Fruit fly (Drosophila melanogaster) whole organism, wandering third instar larva: ENCODE data around the gene melt.

Source experiments
- Abd-B ChIP-seq: fragments of >200 bp; optimal IDR thresholded peaks from 2 replicates; lab custom pipeline; 2017; ENCODE audit warnings: missing biosample characterization, missing genetic modification characterization
- CG32264 ChIP-seq: fragments of 200-800 bp; sonication (Bioruptor generic); optimal IDR thresholded peaks from 2 replicates; lab custom pipeline; 2016; ENCODE audit warnings: missing biosample characterization, missing genetic modification characterization
- CG9705 ChIP-seq: fragments of 200-800 bp; sonication (Bioruptor generic); optimal IDR thresholded peaks from 2 replicates; lab custom pipeline; 2018; ENCODE audit warnings: missing biosample characterization, mild to moderate bottlenecking, missing genetic modification characterization
- Dfd ChIP-seq: fragments of >200 bp; optimal IDR thresholded peaks from 2 replicates; lab custom pipeline; 2017; ENCODE audit warnings: missing biosample characterization, missing genetic modification characterization
- Dif ChIP-seq: fragments of 200-275, 200-300 bp; sonication (Bioruptor generic); optimal IDR thresholded peaks from 2 replicates; lab custom pipeline; 2018; ENCODE audit warnings: missing biosample characterization, missing genetic modification characterization; ENCODE audit not compliant: partially characterized antibody
- GATAd ChIP-seq: sonication (Bioruptor generic); optimal IDR thresholded peaks from 2 replicates; lab custom pipeline; 2016; ENCODE audit warnings: missing biosample characterization, missing genetic modification characterization
- HLH106 ChIP-seq: fragments of 200-800 bp; optimal IDR thresholded peaks from 3 replicates; lab custom pipeline; 2019; ENCODE audit warnings: missing biosample characterization, mild to moderate bottlenecking, missing genetic modification characterization, moderate library complexity
- Hnf4 ChIP-seq: fragments of 200-800 bp; sonication (Bioruptor generic); optimal IDR thresholded peaks from 2 replicates; lab custom pipeline; 2016; ENCODE audit warnings: missing biosample characterization, mild to moderate bottlenecking, missing genetic modification characterization
- Hr83 ChIP-seq: fragments of 200-300 bp; sonication (Bioruptor generic); optimal IDR thresholded peaks from 2 replicates; lab custom pipeline; 2016; ENCODE audit warnings: missing biosample characterization, mild to moderate bottlenecking, missing genetic modification characterization, moderate library complexity; ENCODE audit not compliant: poor library complexity, severe bottlenecking
- Mio ChIP-seq: sonication (Bioruptor generic); optimal IDR thresholded peaks from 2 replicates; lab custom pipeline; 2016; ENCODE audit warnings: missing biosample characterization, missing genetic modification characterization
- N ChIP-seq: fragments of >200 bp; optimal IDR thresholded peaks from 2 replicates; lab custom pipeline; 2018; ENCODE audit warnings: missing biosample characterization, missing external identifiers, missing genetic modification characterization
- OdsH ChIP-seq: fragments of 200-800 bp; sonication (Bioruptor generic); optimal IDR thresholded peaks from 2 replicates; lab custom pipeline; 2016; ENCODE audit warnings: missing biosample characterization, mild to moderate bottlenecking, missing genetic modification characterization
- Rel ChIP-seq, 2 experiments: fragments of 200-800 bp; sonication (Bioruptor generic) in 1 of 2; optimal IDR thresholded peaks; 2 replicates in 1 of 2; 3 replicates in 1 of 2; lab custom pipeline; 2016 to 2019; ENCODE audit warnings: mild to moderate bottlenecking in 2 of 2, missing biosample characterization in 2 of 2, missing genetic modification characterization in 2 of 2, moderate library complexity in 1 of 2
- Sp1 ChIP-seq: fragments of 200-800 bp; sonication (Bioruptor generic); optimal IDR thresholded peaks from 3 replicates; lab custom pipeline; 2019; ENCODE audit warnings: missing biosample characterization, mild to moderate bottlenecking, missing genetic modification characterization, moderate library complexity
- br ChIP-seq: fragments of 200-800 bp; sonication (Bioruptor generic); optimal IDR thresholded peaks from 2 replicates; lab custom pipeline; 2016; ENCODE audit warnings: missing biosample characterization, missing genetic modification characterization
- brk ChIP-seq: fragments of 200-800 bp; sonication (Bioruptor generic); optimal IDR thresholded peaks from 2 replicates; lab custom pipeline; 2016; ENCODE audit warnings: missing biosample characterization, mild to moderate bottlenecking, missing genetic modification characterization
- dl ChIP-seq, 2 experiments: fragments of 175-275, 200-275 bp in 1 of 2; fragments of 200-275 bp in 1 of 2; sonication (Bioruptor generic); optimal IDR thresholded peaks; lab custom pipeline; 2018; ENCODE audit warnings: mild to moderate bottlenecking in 2 of 2, missing biosample characterization in 2 of 2, missing genetic modification characterization in 2 of 2, moderate library complexity in 2 of 2; ENCODE audit not compliant: partially characterized antibody in 2 of 2, insufficient read depth in 1 of 2
- dmrt93B ChIP-seq: fragments of 200-800 bp; sonication (Bioruptor generic); optimal IDR thresholded peaks from 2 replicates; lab custom pipeline; 2018; ENCODE audit warnings: missing biosample characterization, mild to moderate bottlenecking, missing genetic modification characterization
- dsf ChIP-seq: sonication (Bioruptor generic); optimal IDR thresholded peaks from 2 replicates; lab custom pipeline; 2016; ENCODE audit warnings: missing biosample characterization, missing genetic modification characterization, borderline replicate concordance
- ey ChIP-seq: fragments of 200-800 bp; sonication (Bioruptor generic); optimal IDR thresholded peaks from 2 replicates; lab custom pipeline; 2016; ENCODE audit warnings: missing biosample characterization, missing genetic modification characterization
- foxo ChIP-seq, 2 experiments: fragments of 200-800 bp; sonication (Bioruptor generic); optimal IDR thresholded peaks; 2 replicates in 1 of 2; 3 replicates in 1 of 2; lab custom pipeline; 2016 to 2017; ENCODE audit warnings: missing biosample characterization in 2 of 2, missing genetic modification characterization in 2 of 2
- fru ChIP-seq: fragments of 200-800 bp; sonication (Bioruptor generic); optimal IDR thresholded peaks from 3 replicates; lab custom pipeline; 2016; ENCODE audit warnings: missing biosample characterization, mild to moderate bottlenecking, missing genetic modification characterization
- h ChIP-seq: fragments of 200-800 bp; sonication (Bioruptor generic); optimal IDR thresholded peaks from 3 replicates; lab custom pipeline; 2016; ENCODE audit warnings: missing biosample characterization, mild to moderate bottlenecking, missing genetic modification characterization
- jim ChIP-seq: fragments of 175-275, 200-325 bp; sonication (Bioruptor generic); optimal IDR thresholded peaks from 2 replicates; lab custom pipeline; 2016; ENCODE audit warnings: missing biosample characterization, mild to moderate bottlenecking, missing genetic modification characterization
- lola ChIP-seq: fragments of >200 bp; optimal IDR thresholded peaks from 2 replicates; lab custom pipeline; 2017; ENCODE audit warnings: missing biosample characterization, missing genetic modification characterization
- psq ChIP-seq: fragments of 200-800 bp; sonication (Bioruptor generic); optimal IDR thresholded peaks from 3 replicates; lab custom pipeline; 2017; ENCODE audit warnings: missing biosample characterization, mild to moderate bottlenecking, missing genetic modification characterization, moderate library complexity
- rgr ChIP-seq: fragments of 200-800 bp; sonication (Bioruptor generic); optimal IDR thresholded peaks from 3 replicates; lab custom pipeline; 2016; ENCODE audit warnings: missing biosample characterization, mild to moderate bottlenecking, missing genetic modification characterization
- sage ChIP-seq: fragments of 200-800 bp; sonication (Bioruptor generic); optimal IDR thresholded peaks from 2 replicates; lab custom pipeline; 2016; ENCODE audit warnings: missing biosample characterization, mild to moderate bottlenecking, missing genetic modification characterization
- sv ChIP-seq: fragments of 200-800 bp; sonication (Bioruptor generic); optimal IDR thresholded peaks from 3 replicates; lab custom pipeline; 2016; ENCODE audit warnings: missing biosample characterization, missing genetic modification characterization
- tai ChIP-seq: sonication (Bioruptor generic); optimal IDR thresholded peaks from 2 replicates; lab custom pipeline; 2016; ENCODE audit warnings: missing biosample characterization, missing genetic modification characterization
- usp ChIP-seq: fragments of >200 bp; optimal IDR thresholded peaks from 2 replicates; lab custom pipeline; 2017; ENCODE audit warnings: missing biosample characterization, missing genetic modification characterization
- woc ChIP-seq: sonication (Bioruptor generic); optimal IDR thresholded peaks from 2 replicates; lab custom pipeline; 2016; ENCODE audit warnings: missing biosample characterization, mild to moderate bottlenecking, missing genetic modification characterization

The melt gene

dm6 chr3L:7150850-7151249, 16.5 kb downstream of the melt start:
- TF ChIP-seq ey, result peak; percentile 4
- peak; percentile 41 for TF ChIP-seq HLH106 (tag; lab: Kevin White, UChicago)
- TF ChIP-seq CG32264 (GFP tag; lab: Kevin White, UChicago), result no peak
- peak; percentile 26 for TF ChIP-seq h (GFP tag; lab: Kevin White, UChicago)
- peak; percentile 17 for TF ChIP-seq fru (GFP tag; lab: Kevin White, UChicago)
- TF ChIP-seq br (GFP tag; lab: Kevin White, UChicago), result no peak
- TF ChIP-seq rgr (GFP tag; lab: Kevin White, UChicago), result peak; percentile 28
- TF ChIP-seq foxo (GFP tag; optimal IDR thresholded peaks at IDR 0.05; lab: Kevin White, UChicago), result peak in 1 of 2 experiments; percentile 19
- no peak for TF ChIP-seq tai (GFP tag; lab: Kevin White, UChicago)

dm6 chr3L:7151521-7152465, 17.5 kb downstream of the melt start:
- TF ChIP-seq Dfd (peak; percentile 74), tai (GFP tag; lab: Kevin White, UChicago) (no peak), br (GFP tag; lab: Kevin White, UChicago) (no peak), CG32264 (GFP tag; lab: Kevin White, UChicago) (no peak), OdsH (no peak), rgr (GFP tag; lab: Kevin White, UChicago) (no peak), Sp1 (no peak), Abd-B (no peak), woc (GFP tag; lab: Kevin White, UChicago) (no peak), sage (no peak), dl (GFP tag; optimal IDR thresholded peaks at IDR 0.05; lab: Kevin White, UChicago; ENCODE audit: insufficient read depth in 1 of 2, partially characterized antibody in 2 of 2) (no peak), lola (no peak), Dif (GFP tag; lab: Kevin White, UChicago) (no peak), jim (no peak), Hr83 (GFP tag; lab: Kevin White, UChicago) (no peak), h (GFP tag; lab: Kevin White, UChicago) (no peak), ey (peak; percentile 5), foxo (GFP tag; optimal IDR thresholded peaks at IDR 0.05; lab: Kevin White, UChicago) (no peak), usp (no peak), sv (GFP tag; lab: Kevin White, UChicago) (peak; percentile 10)

dm6 chr3L:7153634-7154033, 19.3 kb downstream of the melt start:
- peak; percentile 63 for TF ChIP-seq h (GFP tag; lab: Kevin White, UChicago)
- TF ChIP-seq OdsH, result peak; percentile 62
- no peak for TF ChIP-seq dsf (GFP tag; lab: Kevin White, UChicago)
- peak; percentile 63 for TF ChIP-seq Sp1
- TF ChIP-seq br (GFP tag; lab: Kevin White, UChicago), result peak; percentile 34
- TF ChIP-seq Mio (GFP tag; lab: Kevin White, UChicago), result no peak
- peak; percentile 41 for TF ChIP-seq Hnf4 (GFP tag; lab: Kevin White, UChicago)
- TF ChIP-seq GATAd (GFP tag; lab: Kevin White, UChicago), result no peak
- TF ChIP-seq brk (GFP tag; lab: Kevin White, UChicago), result peak; percentile 48
- no peak for TF ChIP-seq usp
- TF ChIP-seq rgr (GFP tag; lab: Kevin White, UChicago), result peak; percentile 42
- TF ChIP-seq dl (GFP tag; optimal IDR thresholded peaks at IDR 0.05; lab: Kevin White, UChicago; ENCODE audit: insufficient read depth in 1 of 2, partially characterized antibody in 2 of 2), result no peak
- TF ChIP-seq CG9705, result no peak
- TF ChIP-seq Dfd, result no peak
- peak; percentile 60 for TF ChIP-seq HLH106 (tag; lab: Kevin White, UChicago)
- peak in 1 of 2 experiments; percentile 44 for TF ChIP-seq foxo (GFP tag; optimal IDR thresholded peaks at IDR 0.05; lab: Kevin White, UChicago)
- peak; percentile 33 for TF ChIP-seq woc (GFP tag; lab: Kevin White, UChicago)
- peak; percentile 66 for TF ChIP-seq ey
- no peak for TF ChIP-seq Rel (GFP tag; optimal IDR thresholded peaks at IDR 0.05; lab: Kevin White, UChicago)
- no peak for TF ChIP-seq Rel (tag; optimal IDR thresholded peaks at IDR 0.05; lab: Kevin White, UChicago)
- peak; percentile 30 for TF ChIP-seq psq (GFP tag; lab: Kevin White, UChicago)
- TF ChIP-seq dmrt93B (GFP tag; lab: Kevin White, UChicago), result peak; percentile 38
- TF ChIP-seq N (GFP tag; lab: Kevin White, UChicago), result no peak
- TF ChIP-seq fru (GFP tag; lab: Kevin White, UChicago), result peak; percentile 70
- TF ChIP-seq, all 38 proteins: peak for 14
